Worm (Caenorhabditis elegans) whole organism, L4 larva: Measurements from ENCODE around the gene C33B4.2.

ENCODE experiments used
- ceh-28 ChIP-seq: fragments of 150-350 bp; optimal IDR thresholded peaks from 2 replicates; lab custom pipeline; 2014; ENCODE audit warnings: missing biosample characterization, missing genetic modification reagents, missing genetic modification characterization
- nhr-102 ChIP-seq: sonication (generic microtip); optimal IDR thresholded peaks from 2 replicates; lab custom pipeline; 2016; ENCODE audit warnings: mild to moderate bottlenecking, missing genetic modification characterization, moderate library complexity, missing compliant biosample characterization
- nhr-28 ChIP-seq: fragments of 150-350 bp; optimal IDR thresholded peaks from 2 replicates; lab custom pipeline; 2014; ENCODE audit warnings: missing biosample characterization, missing genetic modification characterization
- pha-4 ChIP-seq, 2 experiments: fragments of 150-350 bp in 1 of 2; fragments of 200-800 bp in 1 of 2; sonication (Bioruptor generic) in 1 of 2; IDR thresholded peaks in 1 of 2; optimal IDR thresholded peaks in 1 of 2; 2 replicates each; pipeline versions ENCODE4 v1.3.6 to Lab custom; 2014 to 2022; ENCODE audit warnings: missing genetic modification characterization in 2 of 2, missing genetic modification reagents in 2 of 2, missing biosample characterization in 1 of 2, missing compliant biosample characterization in 1 of 2
- zfp-3 ChIP-seq: fragments of 200-800 bp; sonication (Bioruptor generic); conservative IDR thresholded peaks from 2 replicates; pipeline ENCODE4 v1.3.6; 2022; ENCODE audit warnings: missing genetic modification reagents, missing genetic modification characterization, missing compliant biosample characterization

DNA sequence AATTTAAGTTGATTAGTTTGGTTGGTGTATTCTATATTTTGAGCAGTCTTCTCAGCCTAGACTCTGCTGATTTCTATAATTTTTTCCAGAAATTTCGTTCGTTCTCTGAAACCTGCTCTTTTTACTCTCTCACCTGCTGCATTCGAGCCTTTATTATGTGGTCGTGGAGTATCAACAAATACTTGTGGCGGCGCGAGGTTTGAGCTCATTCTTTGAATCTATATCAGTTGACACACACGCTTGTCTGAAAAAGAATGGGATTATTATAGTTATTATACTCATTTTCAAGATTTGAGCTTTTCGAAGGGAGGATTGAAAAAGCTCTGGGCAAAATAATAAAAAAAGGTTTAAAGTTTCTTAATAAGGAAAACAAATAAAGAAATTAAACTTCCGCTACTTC is 4.1 kb upstream of the C33B4.2 start:
- TF ChIP-seq nhr-102 (tag; lab: Kevin White, UChicago) (no peak), pha-4 (GFP tag; IDR thresholded peaks at IDR 0.05; lab: Robert Waterston, UW) (no peak), pha-4 (tag; optimal IDR thresholded peaks at IDR 0.05; lab: Kevin White, UChicago) (no peak), ceh-28 (tag; lab: Kevin White, UChicago) (no peak), nhr-28 (tag; lab: Kevin White, UChicago) (no peak), zfp-3 (GFP tag; lab: Robert Waterston, UW) (no peak)
